Worm (Caenorhabditis elegans) whole organism, young adult: Measurements from ENCODE around the gene K02A2.1.

ENCODE experiments used
- F52B5.7 ChIP-seq: sonication (generic microtip); optimal IDR thresholded peaks from 2 replicates; lab custom pipeline; 2016; ENCODE audit warnings: mild to moderate bottlenecking, missing genetic modification characterization, missing compliant biosample characterization
- egl-18 ChIP-seq: fragments of 200-800 bp; sonication (Bioruptor generic); IDR thresholded peaks from 2 replicates; pipeline ENCODE4 v1.3.6; 2022; ENCODE audit warnings: missing genetic modification reagents, missing genetic modification characterization, missing compliant biosample characterization
- madf-10 ChIP-seq: sonication (generic microtip); optimal IDR thresholded peaks from 2 replicates; lab custom pipeline; 2016; ENCODE audit warnings: mild to moderate bottlenecking, missing genetic modification characterization, missing compliant biosample characterization
- zfh-2 ChIP-seq: fragments of 200-800 bp; sonication (Bioruptor generic); conservative IDR thresholded peaks from 2 replicates; pipeline ENCODE4 v1.3.6; 2022; ENCODE audit warnings: missing genetic modification reagents, missing genetic modification characterization, missing compliant biosample characterization

DNA sequence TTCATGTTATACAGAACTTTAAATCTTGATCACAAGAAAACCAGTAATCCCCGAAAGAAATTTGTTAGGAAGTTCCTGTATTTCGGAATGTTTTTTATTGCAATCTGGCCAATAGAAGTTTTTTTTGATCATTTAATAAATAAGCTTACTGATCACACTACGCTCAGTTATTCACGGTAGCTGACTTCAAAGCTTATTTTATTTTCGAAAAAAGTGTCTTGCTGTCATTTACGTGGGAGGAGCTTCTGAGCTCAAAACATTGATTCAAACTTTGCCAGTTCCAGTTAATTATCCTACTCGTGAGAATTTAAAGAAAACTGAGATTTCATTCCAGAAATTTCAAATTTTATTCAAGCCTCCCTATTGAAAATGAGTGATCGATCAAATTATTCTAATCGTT, 2.7 kb upstream of the K02A2.1 start, which contains the start of gene srd-54:
- TF ChIP-seq madf-10 (tag; lab: Kevin White, UChicago) (no peak), zfh-2 (GFP tag; lab: Robert Waterston, UW) (no peak), F52B5.7 (tag; lab: Kevin White, UChicago) (no peak), egl-18 (GFP tag; lab: Robert Waterston, UW) (no peak)
